Fruit fly (Drosophila melanogaster): Measurements from ENCODE around the gene GAPcenA.

GAPcenA gene

DNA sequence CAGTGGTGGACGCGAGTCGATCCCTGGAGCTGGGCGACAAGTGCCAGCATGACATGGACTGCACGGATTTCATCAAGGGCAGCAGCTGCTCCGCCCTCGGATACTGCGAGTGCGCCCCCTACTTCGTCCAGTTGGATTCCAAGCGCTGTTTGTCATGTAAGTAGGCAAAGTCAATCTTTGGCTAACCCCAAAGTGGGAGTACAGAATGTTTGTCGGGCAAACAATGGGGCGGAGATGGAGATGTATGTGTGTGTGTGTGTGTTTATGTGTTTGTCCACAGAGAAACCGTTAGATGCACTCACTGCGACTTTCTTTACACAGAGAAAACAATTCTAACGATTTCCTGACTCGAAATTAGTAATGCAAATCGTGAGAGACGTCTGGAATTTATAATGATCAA is 32.8 kb downstream of the GAPcenA start:
- TF ChIP-seq Abd-B (GFP tag; optimal IDR thresholded peaks at IDR 0.05) (no peak), N (GFP tag; optimal IDR thresholded peaks at IDR 0.05) (no peak), Mio (GFP tag; optimal IDR thresholded peaks at IDR 0.05) (no peak), foxo (GFP tag; optimal IDR thresholded peaks at IDR 0.05) (no peak), CrebA (GFP tag; optimal IDR thresholded peaks at IDR 0.05; ENCODE audit: borderline replicate concordance) (no peak), br (GFP tag; optimal IDR thresholded peaks at IDR 0.05) (no peak), OdsH (GFP tag; optimal IDR thresholded peaks at IDR 0.05) (no peak), Hnf4 (GFP tag; optimal IDR thresholded peaks at IDR 0.05) (no peak)

DNA sequence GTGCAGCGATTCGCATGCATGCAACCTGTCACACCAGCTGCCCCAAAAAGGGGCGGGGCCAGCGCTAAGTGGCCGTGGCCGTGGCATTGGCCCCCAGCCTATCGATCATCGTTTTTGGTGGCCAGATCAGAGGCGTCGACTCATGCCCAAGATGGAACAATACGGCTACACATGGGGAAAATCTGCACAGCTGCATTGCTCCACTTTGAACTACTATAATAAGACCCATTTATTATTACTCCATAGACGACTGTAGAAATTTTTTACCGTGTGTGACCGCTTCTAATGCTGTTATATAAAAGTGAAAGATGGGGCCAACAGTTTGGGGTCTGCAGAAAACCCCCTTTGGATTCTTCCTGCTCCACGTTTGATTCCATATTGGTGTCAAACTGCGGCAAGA is 37.6 kb downstream of the GAPcenA start:
- TF ChIP-seq Abd-B (GFP tag; optimal IDR thresholded peaks at IDR 0.05) (no peak), GATAd (GFP tag; optimal IDR thresholded peaks at IDR 0.05) (no peak), CG9705 (GFP tag; optimal IDR thresholded peaks at IDR 0.05) (no peak), pan (optimal IDR thresholded peaks at IDR 0.05) (no peak), Hr78 (GFP tag; optimal IDR thresholded peaks at IDR 0.05) (no peak), tai (GFP tag; optimal IDR thresholded peaks at IDR 0.05) (no peak)

DNA sequence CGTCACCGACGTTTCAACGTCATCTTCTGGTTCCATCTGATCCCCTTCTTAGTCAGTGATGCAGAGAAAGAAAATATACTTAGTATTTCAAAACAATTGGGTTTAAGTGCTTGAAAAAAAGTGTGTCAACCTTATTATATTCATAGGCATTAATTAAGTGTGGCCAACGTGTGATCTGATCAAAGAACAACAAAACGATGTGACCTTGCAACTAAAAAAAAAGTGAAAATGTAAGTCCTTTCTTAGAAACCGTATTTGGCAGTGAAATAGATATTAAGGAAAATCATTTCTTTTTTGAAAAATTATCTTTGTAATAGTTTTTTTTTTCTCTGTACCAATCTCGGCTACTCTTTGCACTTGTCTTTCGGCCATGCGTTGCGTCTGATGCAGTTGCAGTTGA is 38.7 kb downstream of the GAPcenA start:
- TF ChIP-seq rgr (GFP tag; optimal IDR thresholded peaks at IDR 0.05) (peak; percentile 4), Hr78 (GFP tag; optimal IDR thresholded peaks at IDR 0.05) (no peak), woc (GFP tag; optimal IDR thresholded peaks at IDR 0.05) (peak; percentile 30), dmrt93B (GFP tag; optimal IDR thresholded peaks at IDR 0.05) (no peak), HLH106 (tag; optimal IDR thresholded peaks at IDR 0.05) (peak; percentile 12), br (GFP tag; optimal IDR thresholded peaks at IDR 0.05) (peak; percentile 35), foxo (GFP tag; optimal IDR thresholded peaks at IDR 0.05) (peak in 1 of 2 experiments; percentile 39), Sp1 (GFP tag; optimal IDR thresholded peaks at IDR 0.05) (no peak), ey (GFP tag; optimal IDR thresholded peaks at IDR 0.05) (peak; percentile 15), fru (GFP tag; optimal IDR thresholded peaks at IDR 0.05) (peak; percentile 46), CG9705 (GFP tag; optimal IDR thresholded peaks at IDR 0.05) (no peak), h (GFP tag; optimal IDR thresholded peaks at IDR 0.05) (peak; percentile 55), pan (optimal IDR thresholded peaks at IDR 0.05) (no peak), OdsH (GFP tag; optimal IDR thresholded peaks at IDR 0.05) (peak; percentile 12), N (GFP tag; optimal IDR thresholded peaks at IDR 0.05) (no peak), psq (GFP tag; optimal IDR thresholded peaks at IDR 0.05) (peak; percentile 49), GATAd (GFP tag; optimal IDR thresholded peaks at IDR 0.05) (no peak)

DNA sequence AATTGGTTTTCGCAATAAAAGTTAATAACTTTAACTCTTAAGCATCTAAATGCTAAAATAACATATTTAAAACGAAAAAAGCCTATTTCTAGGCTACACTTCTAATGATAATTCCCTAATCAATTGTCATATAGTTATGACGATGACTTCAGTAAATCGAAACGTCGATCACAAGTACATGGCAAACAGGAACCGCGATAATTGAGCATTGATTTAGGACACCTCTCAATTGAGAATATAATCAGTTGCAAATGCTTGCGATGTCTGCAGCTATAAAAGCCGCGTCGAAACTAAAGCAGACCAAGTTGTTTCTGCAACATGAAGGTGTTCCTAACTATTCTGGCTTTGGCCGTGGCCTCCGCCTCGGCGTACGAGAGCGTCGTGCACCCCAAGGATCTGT is 44.9 kb downstream of the GAPcenA start, which contains the start of gene Jon66Ci:
Gene Jon66Ci (plus strand): TSS at position 301 of the 400 bp plus-strand sequence.
- no peak for TF ChIP-seq br (GFP tag; optimal IDR thresholded peaks at IDR 0.05)
- TF ChIP-seq Sp1 (GFP tag; optimal IDR thresholded peaks at IDR 0.05): no peak
- no peak for TF ChIP-seq jim (GFP tag; optimal IDR thresholded peaks at IDR 0.05)
- TF ChIP-seq Rel (GFP tag; optimal IDR thresholded peaks at IDR 0.05): no peak
- no peak for TF ChIP-seq Rel (tag; optimal IDR thresholded peaks at IDR 0.05)
- TF ChIP-seq foxo (GFP tag; optimal IDR thresholded peaks at IDR 0.05): no peak
- TF ChIP-seq lola (GFP tag; optimal IDR thresholded peaks at IDR 0.05): no peak
- no peak for TF ChIP-seq Hnf4 (GFP tag; optimal IDR thresholded peaks at IDR 0.05)
- TF ChIP-seq psq (GFP tag; optimal IDR thresholded peaks at IDR 0.05): no peak
- no peak for TF ChIP-seq Dfd (GFP tag; optimal IDR thresholded peaks at IDR 0.05)
- TF ChIP-seq CG9705 (GFP tag; optimal IDR thresholded peaks at IDR 0.05): no peak
- TF ChIP-seq h (GFP tag; optimal IDR thresholded peaks at IDR 0.05): no peak
- TF ChIP-seq pan (optimal IDR thresholded peaks at IDR 0.05): no peak
- no peak for TF ChIP-seq dl (GFP tag; optimal IDR thresholded peaks at IDR 0.05; ENCODE audit: insufficient read depth in 1 of 2, partially characterized antibody in 2 of 2)
- TF ChIP-seq Dif (GFP tag; optimal IDR thresholded peaks at IDR 0.05; ENCODE audit: partially characterized antibody): no peak
- no peak for TF ChIP-seq brk (GFP tag; optimal IDR thresholded peaks at IDR 0.05)
- TF ChIP-seq ey (GFP tag; optimal IDR thresholded peaks at IDR 0.05): no peak
- TF ChIP-seq Mio (GFP tag; optimal IDR thresholded peaks at IDR 0.05): no peak
- no peak for TF ChIP-seq CrebA (GFP tag; optimal IDR thresholded peaks at IDR 0.05; ENCODE audit: borderline replicate concordance)

DNA sequence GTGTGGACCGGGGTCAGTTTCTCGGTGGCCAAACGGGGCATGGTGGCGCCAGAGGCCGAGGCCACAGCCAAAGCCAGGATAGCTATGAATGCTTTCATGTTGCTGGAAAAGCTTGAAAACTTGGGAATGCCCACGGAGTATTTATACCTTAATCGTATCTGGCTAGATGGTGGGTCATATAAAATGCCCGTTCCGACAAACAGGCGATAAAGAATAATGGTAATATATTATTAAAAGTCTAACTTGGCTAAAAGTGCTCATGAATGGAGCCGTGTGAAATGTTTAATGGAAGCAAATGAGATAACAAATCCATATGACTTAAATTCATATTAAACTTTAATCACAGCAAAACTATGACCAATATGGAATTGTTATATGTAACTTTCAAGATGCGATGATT is 47.2 kb downstream of the GAPcenA start, which contains the start of gene Jon66Cii:
Gene Jon66Cii (minus strand): TSS at position 101 of the 400 bp plus-strand sequence.
- TF ChIP-seq jim (GFP tag; optimal IDR thresholded peaks at IDR 0.05): no peak
- no peak for TF ChIP-seq N (GFP tag; optimal IDR thresholded peaks at IDR 0.05)
- TF ChIP-seq Dfd (GFP tag; optimal IDR thresholded peaks at IDR 0.05): no peak
- no peak for TF ChIP-seq psq (GFP tag; optimal IDR thresholded peaks at IDR 0.05)
- TF ChIP-seq Rel (GFP tag; optimal IDR thresholded peaks at IDR 0.05): no peak
- no peak for TF ChIP-seq Rel (tag; optimal IDR thresholded peaks at IDR 0.05)
- TF ChIP-seq Hr78 (GFP tag; optimal IDR thresholded peaks at IDR 0.05): no peak

Measured in whole organism, wandering third instar larva.